Fruit fly (Drosophila melanogaster) whole organism, embryonic: ENCODE data around the gene sunz.

Experiments
- ATbp ChIP-seq: fragments of 200-800 bp; sonication (Bioruptor generic); optimal IDR thresholded peaks from 2 replicates; lab custom pipeline; 2017; ENCODE audit warnings: missing biosample characterization, mild to moderate bottlenecking, missing genetic modification characterization, missing genetic modification reagents
- Atf6 ChIP-seq: fragments of 200-800 bp; sonication (Bioruptor generic); IDR thresholded peaks from 2 replicates; pipeline ENCODE4 v1.3.6; 2022; ENCODE audit warnings: missing biosample characterization, missing genetic modification characterization
- Bteb2 ChIP-seq: fragments of 200-800 bp; sonication (Bioruptor generic); optimal IDR thresholded peaks from 2 replicates; lab custom pipeline; 2016; ENCODE audit warnings: missing biosample characterization, missing genetic modification characterization
- C15 ChIP-seq: fragments of 200-800 bp; sonication (Bioruptor generic); IDR thresholded peaks from 3 replicates; pipeline ENCODE4 v1.3.6; 2022; ENCODE audit warnings: missing biosample characterization, missing genetic modification characterization
- CG10267 ChIP-seq: fragments of 200-800 bp; sonication (Bioruptor generic); optimal IDR thresholded peaks from 2 replicates; lab custom pipeline; 2018; ENCODE audit warnings: missing biosample characterization, mild to moderate bottlenecking, missing genetic modification characterization, moderate library complexity
- CG10431 ChIP-seq: fragments of 200-800 bp; sonication (Bioruptor generic); optimal IDR thresholded peaks from 3 replicates; lab custom pipeline; 2018; ENCODE audit warnings: missing biosample characterization, mild to moderate bottlenecking, missing genetic modification characterization
- CG10959 ChIP-seq: fragments of 200-800 bp; sonication (Bioruptor generic); IDR thresholded peaks from 2 replicates; pipeline ENCODE4 v1.3.6; 2022; ENCODE audit warnings: missing biosample characterization, missing genetic modification characterization
- CG11093 ChIP-seq: fragments of 200-800 bp; sonication (Bioruptor generic); IDR thresholded peaks from 3 replicates; pipeline ENCODE4 v1.3.6; 2022; ENCODE audit warnings: missing biosample characterization, missing genetic modification characterization
- CG11398 ChIP-seq: fragments of 200-800 bp; sonication (Bioruptor generic); optimal IDR thresholded peaks from 2 replicates; lab custom pipeline; 2016; ENCODE audit warnings: missing biosample characterization, missing genetic modification characterization
- CG11696 ChIP-seq: fragments of 200-800 bp; sonication (Bioruptor generic); IDR thresholded peaks from 2 replicates; pipeline ENCODE4 v1.3.6; 2022; ENCODE audit warnings: missing biosample characterization, missing genetic modification characterization
- CG12155 ChIP-seq: fragments of 200-800 bp; sonication (Bioruptor generic); optimal IDR thresholded peaks from 3 replicates; lab custom pipeline; 2016; ENCODE audit warnings: missing biosample characterization, missing genetic modification characterization
- CG12236 ChIP-seq: fragments of 200-800 bp; sonication (Bioruptor generic); optimal IDR thresholded peaks from 2 replicates; lab custom pipeline; 2016; ENCODE audit warnings: missing biosample characterization, missing genetic modification characterization
- CG12744 ChIP-seq: fragments of 200-800 bp; sonication (Bioruptor generic); optimal IDR thresholded peaks from 2 replicates; lab custom pipeline; 2016; ENCODE audit warnings: missing biosample characterization, missing genetic modification characterization
- CG15073 ChIP-seq: fragments of 200-800 bp; sonication (Bioruptor generic); optimal IDR thresholded peaks from 2 replicates; lab custom pipeline; 2016; ENCODE audit warnings: missing biosample characterization, missing genetic modification characterization
- CG15514 ChIP-seq: fragments of 200-800 bp; sonication (Bioruptor generic); optimal IDR thresholded peaks from 3 replicates; lab custom pipeline; 2017; ENCODE audit warnings: missing biosample characterization, missing genetic modification characterization, mild to moderate bottlenecking, moderate library complexity, missing genetic modification reagents
- CG17328 ChIP-seq: fragments of 200-800 bp; sonication (Bioruptor generic); IDR thresholded peaks from 2 replicates; pipeline ENCODE4 v1.3.6; 2022; ENCODE audit warnings: missing biosample characterization, missing genetic modification characterization
- CG18262 ChIP-seq: fragments of 200-800 bp; optimal IDR thresholded peaks from 3 replicates; lab custom pipeline; 2019; ENCODE audit warnings: missing biosample characterization, mild to moderate bottlenecking, missing genetic modification characterization, moderate library complexity
- CG3281 ChIP-seq: fragments of 200-800 bp; sonication (Bioruptor generic); optimal IDR thresholded peaks from 3 replicates; lab custom pipeline; 2017; ENCODE audit warnings: missing biosample characterization, mild to moderate bottlenecking, missing genetic modification characterization
- CG3995 ChIP-seq: fragments of 200-800 bp; sonication (Bioruptor generic); optimal IDR thresholded peaks from 3 replicates; lab custom pipeline; 2016; ENCODE audit warnings: missing biosample characterization, missing genetic modification characterization
- CG4617 ChIP-seq: fragments of 200-800 bp; sonication (Bioruptor generic); optimal IDR thresholded peaks from 3 replicates; lab custom pipeline; 2016; ENCODE audit warnings: missing biosample characterization, missing genetic modification characterization, borderline replicate concordance
- CG6175 ChIP-seq: fragments of 200-800 bp; sonication (Bioruptor generic); IDR thresholded peaks from 3 replicates; pipeline ENCODE4 v1.3.6; 2022; ENCODE audit warnings: missing biosample characterization, missing genetic modification characterization
- CG6683 ChIP-seq: fragments of 200-800 bp; sonication (Bioruptor generic); optimal IDR thresholded peaks from 2 replicates; lab custom pipeline; 2017; ENCODE audit warnings: missing biosample characterization, mild to moderate bottlenecking, missing genetic modification characterization, missing genetic modification reagents
- CG6765 ChIP-seq: fragments of 200-800 bp; sonication (Bioruptor generic); optimal IDR thresholded peaks from 3 replicates; lab custom pipeline; 2017; ENCODE audit warnings: missing biosample characterization, mild to moderate bottlenecking, missing genetic modification characterization
- CG7271 ChIP-seq: fragments of 200-800 bp; sonication (Bioruptor generic); optimal IDR thresholded peaks from 2 replicates; lab custom pipeline; 2018; ENCODE audit warnings: missing biosample characterization, mild to moderate bottlenecking, missing genetic modification characterization, moderate library complexity
- CG7839 ChIP-seq: fragments of 200-800 bp; sonication (Bioruptor generic); optimal IDR thresholded peaks from 3 replicates; lab custom pipeline; 2018; ENCODE audit warnings: missing biosample characterization, mild to moderate bottlenecking, missing genetic modification characterization, moderate library complexity
- CG7928 ChIP-seq: fragments of 200-800 bp; sonication (Bioruptor generic); optimal IDR thresholded peaks from 2 replicates; lab custom pipeline; 2017; ENCODE audit warnings: missing biosample characterization, mild to moderate bottlenecking, missing genetic modification characterization
- CG8089 ChIP-seq: fragments of 200-800 bp; sonication (Bioruptor generic); optimal IDR thresholded peaks from 3 replicates; lab custom pipeline; 2016; ENCODE audit warnings: missing biosample characterization, missing genetic modification characterization
- CG9727 ChIP-seq: fragments of 200-800 bp; sonication (Bioruptor generic); optimal IDR thresholded peaks from 3 replicates; lab custom pipeline; 2017; ENCODE audit warnings: missing biosample characterization, mild to moderate bottlenecking, missing genetic modification characterization
- D19A ChIP-seq: fragments of 200-800 bp; optimal IDR thresholded peaks from 3 replicates; lab custom pipeline; 2019; ENCODE audit warnings: missing biosample characterization, mild to moderate bottlenecking, missing genetic modification characterization, moderate library complexity
- Drgx ChIP-seq: fragments of 200-800 bp; sonication (Bioruptor generic); IDR thresholded peaks from 2 replicates; pipeline ENCODE4 v1.3.6; 2022; ENCODE audit warnings: missing biosample characterization, missing genetic modification characterization
- Ets65A ChIP-seq: fragments of 200-800 bp; sonication (Bioruptor generic); peaks from one replicate; lab custom pipeline; 2016; ENCODE audit warnings: missing biosample characterization, missing genetic modification characterization
- Gug ChIP-seq: fragments of 200-800 bp; sonication (Bioruptor generic); IDR thresholded peaks from 4 replicates; pipeline ENCODE4 v1.3.6; 2022; ENCODE audit warnings: missing biosample characterization, missing genetic modification characterization
- Ptx1 ChIP-seq: fragments of 200-800 bp; sonication (Bioruptor generic); IDR thresholded peaks from 2 replicates; pipeline ENCODE4 v1.3.6; 2022; ENCODE audit warnings: missing biosample characterization, missing genetic modification characterization
- Sry-δ ChIP-seq: fragments of 200-800 bp; sonication (Bioruptor generic); optimal IDR thresholded peaks from 2 replicates; lab custom pipeline; 2016; ENCODE audit warnings: missing biosample characterization, missing genetic modification characterization
- TFAM ChIP-seq: fragments of 200-800 bp; sonication (Bioruptor generic); optimal IDR thresholded peaks from 2 replicates; lab custom pipeline; 2017; ENCODE audit warnings: missing biosample characterization, missing genetic modification characterization, inconsistent platforms
- al ChIP-seq: fragments of 200-800 bp; sonication (Bioruptor generic); IDR thresholded peaks from 2 replicates; pipeline ENCODE4 v1.3.6; 2022; ENCODE audit warnings: missing biosample characterization, missing genetic modification characterization
- croc ChIP-seq: fragments of 200-800 bp; sonication (Bioruptor generic); conservative IDR thresholded peaks from 3 replicates; pipeline ENCODE4 v1.3.6; 2022; ENCODE audit warnings: missing biosample characterization, missing genetic modification characterization
- danr ChIP-seq: fragments of 200-800 bp; sonication (Bioruptor generic); IDR thresholded peaks from 2 replicates; pipeline ENCODE4 v1.3.6; 2022; ENCODE audit warnings: missing biosample characterization, missing genetic modification characterization
- emc ChIP-seq: fragments of 200-800 bp; sonication (Bioruptor generic); optimal IDR thresholded peaks from 2 replicates; lab custom pipeline; 2016; ENCODE audit warnings: missing biosample characterization, missing genetic modification characterization
- jumu ChIP-seq: fragments of 200-800 bp; sonication (Bioruptor generic); optimal IDR thresholded peaks from 3 replicates; lab custom pipeline; 2016; ENCODE audit warnings: missing biosample characterization, missing genetic modification characterization
- knrl ChIP-seq: fragments of 200-800 bp; sonication (Bioruptor generic); IDR thresholded peaks from 3 replicates; pipeline ENCODE4 v1.3.6; 2022; ENCODE audit warnings: missing biosample characterization, missing genetic modification characterization; ENCODE audit not compliant: partially characterized antibody
- maf-S ChIP-seq: fragments of 200-800 bp; sonication (Bioruptor generic); optimal IDR thresholded peaks from 2 replicates; lab custom pipeline; 2016; ENCODE audit warnings: missing biosample characterization, missing genetic modification characterization
- prd ChIP-seq, 3 experiments: fragments of >200 bp in 2 of 3; fragments of 200-800 bp in 1 of 3; sonication (Bioruptor generic) in 1 of 3; optimal IDR thresholded peaks in 2 of 3; IDR thresholded peaks in 1 of 3; 2 replicates in 2 of 3; 3 replicates in 1 of 3; pipeline versions ENCODE4 v1.3.6 to Lab custom; 2017 to 2022; ENCODE audit warnings: missing biosample characterization in 1 of 3, missing genetic modification characterization in 1 of 3
- ro ChIP-seq: fragments of 200-800 bp; sonication (Bioruptor generic); IDR thresholded peaks from 2 replicates; pipeline ENCODE4 v1.3.6; 2022; ENCODE audit warnings: missing biosample characterization, missing genetic modification characterization
- sqz ChIP-seq: fragments of 200-800 bp; sonication (Bioruptor generic); optimal IDR thresholded peaks from 3 replicates; lab custom pipeline; 2018; ENCODE audit warnings: missing biosample characterization, mild to moderate bottlenecking, missing genetic modification characterization
- trh ChIP-seq: fragments of 200-800 bp; sonication (Bioruptor generic); optimal IDR thresholded peaks from 2 replicates; lab custom pipeline; 2016; ENCODE audit warnings: missing biosample characterization, missing genetic modification characterization
- wdn ChIP-seq: fragments of 200-800 bp; sonication (Bioruptor generic); IDR thresholded peaks from 2 replicates; pipeline ENCODE4 v1.3.6; 2022; ENCODE audit warnings: missing biosample characterization, missing genetic modification characterization
- zfh2 ChIP-seq: fragments of 200-800 bp; sonication (Bioruptor generic); optimal IDR thresholded peaks from 2 replicates; lab custom pipeline; 2016; ENCODE audit warnings: missing biosample characterization, missing genetic modification characterization

The sunz gene

DNA sequence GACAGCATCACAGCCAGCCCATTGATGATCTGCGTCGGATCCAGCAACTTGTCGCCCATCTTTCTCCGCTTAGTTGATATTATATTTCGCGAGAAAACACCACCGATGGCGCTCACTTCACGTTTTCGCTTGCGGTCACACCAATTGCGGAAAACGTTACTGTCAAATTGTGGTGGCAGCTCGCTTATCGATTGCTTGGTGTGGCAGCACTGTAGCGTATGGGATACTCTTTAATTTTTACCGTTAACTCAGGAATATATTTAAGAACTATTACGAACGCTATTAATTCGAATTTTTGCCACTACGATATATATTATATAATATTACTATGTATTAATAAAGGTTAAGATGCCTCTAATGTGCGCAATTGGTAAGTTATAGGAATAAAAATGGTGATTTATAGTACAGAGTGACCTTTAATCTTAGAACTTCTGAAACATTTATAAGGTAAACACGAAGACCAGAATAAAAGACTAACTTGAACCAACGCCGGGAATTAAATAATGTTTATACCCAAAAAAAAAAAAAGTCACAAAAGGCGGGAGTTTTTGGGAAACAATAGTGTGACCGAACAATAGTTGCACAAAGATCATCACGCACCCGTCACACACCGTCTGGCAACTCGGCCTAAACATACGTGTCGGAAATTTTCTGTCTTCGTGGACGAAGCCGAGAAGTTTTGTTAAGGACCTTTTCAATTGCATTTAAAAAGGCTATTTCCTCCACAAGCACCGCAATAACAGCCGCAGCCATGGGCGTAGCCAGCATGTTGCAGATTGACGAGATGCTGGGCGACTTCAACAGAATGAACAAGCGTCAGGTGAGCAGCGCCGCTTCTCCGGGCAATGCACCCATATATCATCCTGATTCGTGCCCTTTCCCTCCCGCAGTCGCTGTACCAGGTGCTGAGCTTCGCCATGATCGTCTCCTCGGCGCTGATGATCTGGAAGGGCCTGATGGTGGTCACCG lies 27.6 kb downstream of the sunz start, which contains the start of the genes CG1307 and twr (continued):
- no peak for TF ChIP-seq CG11398 (GFP tag; lab: Kevin White, UChicago)
- 0 out of 2 replicates have a peak, but pooled peaks have one; percentile 6 for TF ChIP-seq wdn (GFP tag; lab: Robert Waterston, UW)
- no peak for TF ChIP-seq CG7839 (tag; lab: Kevin White, UChicago)
- TF ChIP-seq knrl = no peak
- TF ChIP-seq CG11696 (GFP tag; lab: Robert Waterston, UW) = no peak
- no peak for TF ChIP-seq CG12236 (GFP tag; lab: Kevin White, UChicago)
- no peak for TF ChIP-seq CG7271 (tag; lab: Kevin White, UChicago)
- TF ChIP-seq CG15073 (GFP tag; lab: Kevin White, UChicago) = no peak
- no peak for TF ChIP-seq zfh2
- peak; percentile 27 for TF ChIP-seq CG12155
- TF ChIP-seq CG11093 (GFP tag; lab: Robert Waterston, UW) = 0 out of 3 replicates have a peak, but pooled peaks have one; percentile 26
- no peak for TF ChIP-seq Bteb2
- TF ChIP-seq emc = no peak
- TF ChIP-seq trh (GFP tag; lab: Kevin White, UChicago) = no peak
- TF ChIP-seq C15 (GFP tag; lab: Robert Waterston, UW) = no peak
- no peak for TF ChIP-seq CG6683 (GFP tag; lab: Kevin White, UChicago)
- TF ChIP-seq CG12744 = no peak
- TF ChIP-seq sqz (GFP tag; lab: Kevin White, UChicago) = no peak
- no peak for TF ChIP-seq ATbp (GFP tag; lab: Kevin White, UChicago)
- no peak for TF ChIP-seq CG18262 (tag; lab: Kevin White, UChicago)
- no peak for TF ChIP-seq CG7928 (GFP tag; lab: Kevin White, UChicago)
- peak; percentile 14; the same call in 1 of the 2 replicates for TF ChIP-seq CG17328 (GFP tag; lab: Robert Waterston, UW)
- TF ChIP-seq Ets65A (GFP tag; lab: Kevin White, UChicago) = peak; percentile 93
- peak; percentile 21 for TF ChIP-seq Sry-δ
- 0 out of 2 replicates have a peak, but pooled peaks have one; percentile 16 for TF ChIP-seq Drgx (GFP tag; lab: Robert Waterston, UW)
- peak; percentile 55 for TF ChIP-seq CG10267 (tag; lab: Kevin White, UChicago)
- TF ChIP-seq TFAM (GFP tag; lab: Kevin White, UChicago) = no peak
- no peak for TF ChIP-seq CG3281 (GFP tag; lab: Kevin White, UChicago)
- TF ChIP-seq croc (GFP tag; lab: Robert Waterston, UW) = no peak
- peak; percentile 96 for TF ChIP-seq CG3995 (GFP tag; lab: Kevin White, UChicago)
- no peak for TF ChIP-seq CG10959
- 0 out of 2 replicates have a peak, but pooled peaks have one; percentile 25 for TF ChIP-seq Ptx1
- TF ChIP-seq prd (optimal IDR thresholded peaks at IDR 0.05; lab: Kevin White, UChicago) = no peak
- TF ChIP-seq prd (GFP tag; IDR thresholded peaks at IDR 0.05; lab: Robert Waterston, UW) = peak; percentile 26; the same call in 1 of the 3 replicates
- no peak for TF ChIP-seq ro (GFP tag; lab: Robert Waterston, UW)
- TF ChIP-seq Gug (GFP tag; lab: Robert Waterston, UW) = no peak
- no peak for TF ChIP-seq D19A (tag; lab: Kevin White, UChicago)
- TF ChIP-seq al (GFP tag; lab: Robert Waterston, UW) = peak; percentile 13; the same call in 1 of the 2 replicates
- no peak for TF ChIP-seq CG6765 (GFP tag; lab: Kevin White, UChicago)
- TF ChIP-seq CG8089 (GFP tag; lab: Kevin White, UChicago) = no peak
- peak; percentile 65 for TF ChIP-seq CG15514
- no peak for TF ChIP-seq maf-S
- no peak for TF ChIP-seq CG6175
- TF ChIP-seq CG9727 = no peak
- TF ChIP-seq CG10431 (GFP tag; lab: Kevin White, UChicago) = peak; percentile 37
- TF ChIP-seq danr = no peak
- no peak for TF ChIP-seq jumu (GFP tag; lab: Kevin White, UChicago)
- TF ChIP-seq Atf6 (GFP tag; lab: Robert Waterston, UW) = no peak
- TF ChIP-seq CG4617 (GFP tag; lab: Kevin White, UChicago) = peak; percentile 55
